Fruit fly (Drosophila melanogaster): ENCODE data around the gene CG1146.

CG1146 gene

DNA sequence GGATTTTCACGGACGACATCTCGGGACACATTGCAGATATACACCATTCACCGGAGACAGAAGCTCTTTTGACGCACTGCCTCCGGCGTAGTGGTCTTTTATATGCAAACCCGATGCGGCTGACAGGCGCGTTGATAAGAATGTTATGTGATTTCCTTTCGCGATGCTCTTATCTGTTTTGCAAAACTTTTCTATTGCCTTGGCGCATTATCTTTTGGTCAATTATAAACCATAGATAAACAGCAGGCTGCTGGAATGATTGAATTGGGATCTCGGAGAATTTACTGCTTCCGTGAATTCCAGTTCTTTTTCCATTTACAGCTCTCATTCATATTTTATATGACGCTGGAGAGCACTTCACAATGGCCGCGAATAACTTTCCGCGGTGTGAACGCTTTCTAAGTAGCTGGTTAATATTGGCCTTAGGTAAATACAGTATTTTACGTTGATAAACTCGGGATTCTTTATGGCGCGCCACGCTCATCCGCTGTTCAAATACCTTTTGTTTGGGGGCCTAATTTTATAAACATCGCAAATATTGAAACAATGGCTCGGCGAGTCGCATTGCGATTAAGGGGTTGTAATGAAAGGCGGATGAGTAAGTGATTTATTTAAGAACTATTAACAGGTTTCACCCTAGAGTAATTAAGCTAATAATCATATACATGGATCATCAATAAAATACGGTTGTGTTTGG lies 12.9 kb upstream of the CG1146 start, which contains the start of gene CG16762 (continued):
- TF ChIP-seq emc (GFP tag; optimal IDR thresholded peaks at IDR 0.05), result no peak
- TF ChIP-seq toy (GFP tag; IDR thresholded peaks at IDR 0.05), result no peak
- peak; percentile 41 for TF ChIP-seq CG13123 (GFP tag; optimal IDR thresholded peaks at IDR 0.05)
- TF ChIP-seq gcm (GFP tag; optimal IDR thresholded peaks at IDR 0.05), result peak; percentile 46
- no peak for TF ChIP-seq CG17612 (GFP tag; IDR thresholded peaks at IDR 0.05)
- TF ChIP-seq HLHmδ (GFP tag; optimal IDR thresholded peaks at IDR 0.05), result no peak
- no peak for TF ChIP-seq vfl (GFP tag; optimal IDR thresholded peaks at IDR 0.05)
- TF ChIP-seq tap (tag; optimal IDR thresholded peaks at IDR 0.05), result peak; percentile 49
- no peak for TF ChIP-seq peb (GFP tag; IDR thresholded peaks at IDR 0.05)
- no peak for TF ChIP-seq cg (GFP tag; optimal IDR thresholded peaks at IDR 0.05)
- no peak for TF ChIP-seq Deaf1 (tag; optimal IDR thresholded peaks at IDR 0.05)
- peak; percentile 59 for TF ChIP-seq unpg (GFP tag; optimal IDR thresholded peaks at IDR 0.05)
- TF ChIP-seq CG34422 (GFP tag; IDR thresholded peaks at IDR 0.05), result no peak
- no peak for TF ChIP-seq Adf1 (GFP tag; IDR thresholded peaks at IDR 0.05)
- TF ChIP-seq CG17328 (GFP tag; IDR thresholded peaks at IDR 0.05), result peak; percentile 59
- TF ChIP-seq CG15073 (GFP tag; optimal IDR thresholded peaks at IDR 0.05), result no peak
- peak; percentile 62 for TF ChIP-seq nerfin-1 (tag; optimal IDR thresholded peaks at IDR 0.05)
- no peak for TF ChIP-seq CG6175 (GFP tag; IDR thresholded peaks at IDR 0.05)
- TF ChIP-seq CG8388 (GFP tag; optimal IDR thresholded peaks at IDR 0.05), result peak; percentile 30
- peak; percentile 79 for TF ChIP-seq CG12071 (GFP tag; optimal IDR thresholded peaks at IDR 0.05)
- TF ChIP-seq Tbp (GFP tag; optimal IDR thresholded peaks at IDR 0.05), result no peak
- no peak for TF ChIP-seq CkIIα-i1 (GFP tag; IDR thresholded peaks at IDR 0.05)
- peak; percentile 74 for TF ChIP-seq CG1233 (GFP tag; optimal IDR thresholded peaks at IDR 0.05)
- no peak for TF ChIP-seq Usf (GFP tag; optimal IDR thresholded peaks at IDR 0.05)
- no peak for TF ChIP-seq disco-r (GFP tag; optimal IDR thresholded peaks at IDR 0.05)
- peak; percentile 49 for TF ChIP-seq CG13424 (tag; optimal IDR thresholded peaks at IDR 0.05)
- 0 out of 3 replicates have a peak, but pooled peaks have one; percentile 38 for TF ChIP-seq otp (GFP tag; IDR thresholded peaks at IDR 0.05)
- TF ChIP-seq odd (GFP tag; optimal IDR thresholded peaks at IDR 0.05), result peak; percentile 62
- no peak for TF ChIP-seq row (GFP tag; IDR thresholded peaks at IDR 0.05)
- no peak for TF ChIP-seq chinmo (GFP tag; IDR thresholded peaks at IDR 0.05; ENCODE audit: partially characterized antibody)
- no peak for TF ChIP-seq CG2129 (GFP tag; IDR thresholded peaks at IDR 0.05; ENCODE audit: partially characterized antibody)
- TF ChIP-seq cas (GFP tag; IDR thresholded peaks at IDR 0.05), result no peak
- TF ChIP-seq CG9215 (GFP tag; IDR thresholded peaks at IDR 0.05), result no peak
- no peak for TF ChIP-seq chn (GFP tag; optimal IDR thresholded peaks at IDR 0.05)
- TF ChIP-seq jumu (GFP tag; optimal IDR thresholded peaks at IDR 0.05), result no peak
- TF ChIP-seq crc (GFP tag; optimal IDR thresholded peaks at IDR 0.05), result peak; percentile 5
- TF ChIP-seq ara (GFP tag; IDR thresholded peaks at IDR 0.05), result no peak
- TF ChIP-seq bcd (GFP tag; optimal IDR thresholded peaks at IDR 0.05), result peak; percentile 61
- TF ChIP-seq Bgb (GFP tag; IDR thresholded peaks at IDR 0.05; ENCODE audit: partially characterized antibody), result no peak
- no peak for TF ChIP-seq CG10431 (GFP tag; optimal IDR thresholded peaks at IDR 0.05)
- peak; percentile 22 for TF ChIP-seq lilli (GFP tag; optimal IDR thresholded peaks at IDR 0.05)
- TF ChIP-seq zfh1 (GFP tag; IDR thresholded peaks at IDR 0.05), result peak; percentile 32; the same call in 1 of the 3 replicates
- TF ChIP-seq D19A (tag; optimal IDR thresholded peaks at IDR 0.05), result peak; percentile 25
- TF ChIP-seq Mad (GFP tag; optimal IDR thresholded peaks at IDR 0.05), result no peak
- TF ChIP-seq CG34224 (GFP tag; IDR thresholded peaks at IDR 0.05; ENCODE audit: partially characterized antibody), result no peak
- peak; percentile 8 for TF ChIP-seq NC2β (GFP tag; optimal IDR thresholded peaks at IDR 0.05)
- TF ChIP-seq H15 (GFP tag; IDR thresholded peaks at IDR 0.05), result no peak
- TF ChIP-seq mam (GFP tag; optimal IDR thresholded peaks at IDR 0.05), result no peak
- no peak for TF ChIP-seq lmd (GFP tag; IDR thresholded peaks at IDR 0.05)
- TF ChIP-seq CG6272 (GFP tag; IDR thresholded peaks at IDR 0.05), result no peak
- no peak for TF ChIP-seq CG1832 (GFP tag; optimal IDR thresholded peaks at IDR 0.05)
